Fruit fly (Drosophila melanogaster) whole organism, pupa: ENCODE results near the gene TwdlB.
A peak's percentile ranks its signal among the peaks of the same experiment; 100 is the strongest.

ENCODE experiments used
- CG12605 ChIP-seq: fragments of 200-800 bp; sonication (Bioruptor generic); IDR thresholded peaks from 2 replicates; pipeline ENCODE4 v1.3.6; 2022; ENCODE audit warnings: missing biosample characterization, missing genetic modification characterization
- CG13204 ChIP-seq: fragments of 200-800 bp; sonication (Bioruptor generic); optimal IDR thresholded peaks from 2 replicates; lab custom pipeline; 2018; ENCODE audit warnings: missing biosample characterization, mild to moderate bottlenecking, missing genetic modification characterization, moderate library complexity
- CG14655 ChIP-seq: fragments of 200-800 bp; sonication (Bioruptor generic); optimal IDR thresholded peaks from 3 replicates; lab custom pipeline; 2017; ENCODE audit warnings: mild to moderate bottlenecking, missing biosample characterization, missing genetic modification reagents, missing genetic modification characterization
- CG15710 ChIP-seq: fragments of 200-800 bp; sonication (Bioruptor generic); optimal IDR thresholded peaks from 2 replicates; lab custom pipeline; 2018; ENCODE audit warnings: missing biosample characterization, mild to moderate bottlenecking, missing genetic modification characterization, moderate library complexity
- CG17806 ChIP-seq: fragments of 200-800 bp; sonication (Bioruptor generic); optimal IDR thresholded peaks from 2 replicates; lab custom pipeline; 2018; ENCODE audit warnings: missing biosample characterization, mild to moderate bottlenecking, missing genetic modification characterization, moderate library complexity
- CG4496 ChIP-seq: fragments of 200-800 bp; sonication (Bioruptor generic); IDR thresholded peaks from 3 replicates; pipeline ENCODE4 v1.3.6; 2022; ENCODE audit warnings: missing biosample characterization, missing genetic modification characterization
- CG8159 ChIP-seq: fragments of 200-800 bp; sonication (Bioruptor generic); optimal IDR thresholded peaks from 3 replicates; lab custom pipeline; 2018; ENCODE audit warnings: missing biosample characterization, mild to moderate bottlenecking, missing genetic modification characterization, moderate library complexity
- CG9948 ChIP-seq: fragments of 200-800 bp; sonication (Bioruptor generic); optimal IDR thresholded peaks from 2 replicates; lab custom pipeline; 2018; ENCODE audit warnings: missing biosample characterization, mild to moderate bottlenecking, missing genetic modification characterization, moderate library complexity
- D1 ChIP-seq: fragments of 200-800 bp; sonication (Bioruptor generic); optimal IDR thresholded peaks from 2 replicates; lab custom pipeline; 2018; ENCODE audit warnings: missing biosample characterization, mild to moderate bottlenecking, missing genetic modification characterization, moderate library complexity
- EcR ChIP-seq: fragments of 200-800 bp; sonication (Bioruptor generic); optimal IDR thresholded peaks from 3 replicates; lab custom pipeline; 2019; ENCODE audit warnings: missing biosample characterization, missing genetic modification characterization, mild to moderate bottlenecking, moderate library complexity, missing genetic modification reagents
- Ets98B ChIP-seq: fragments of 200-800 bp; sonication (Bioruptor generic); IDR thresholded peaks from 2 replicates; pipeline ENCODE4 v1.3.6; 2022; ENCODE audit warnings: missing biosample characterization, missing genetic modification characterization
- Pif1A ChIP-seq: fragments of 200-800 bp; sonication (Bioruptor generic); optimal IDR thresholded peaks from 3 replicates; lab custom pipeline; 2016; ENCODE audit warnings: missing biosample characterization, missing genetic modification characterization
- Pif1B ChIP-seq: fragments of 200-800 bp; sonication (Bioruptor generic); optimal IDR thresholded peaks from 3 replicates; lab custom pipeline; 2016; ENCODE audit warnings: missing biosample characterization, missing genetic modification characterization
- fd96Ca ChIP-seq: fragments of 200-800 bp; sonication (Bioruptor generic); IDR thresholded peaks from 3 replicates; pipeline ENCODE4 v1.3.6; 2022; ENCODE audit warnings: missing biosample characterization, missing genetic modification characterization
- gl ChIP-seq: fragments of 200-800 bp; sonication (Bioruptor generic); optimal IDR thresholded peaks from 2 replicates; lab custom pipeline; 2018; ENCODE audit warnings: missing biosample characterization, mild to moderate bottlenecking, missing genetic modification characterization
- rn ChIP-seq: fragments of 200-800 bp; sonication (Bioruptor generic); IDR thresholded peaks from 2 replicates; pipeline ENCODE4 v1.3.6; 2022; ENCODE audit warnings: missing biosample characterization, missing genetic modification characterization

Gene TwdlB

DNA sequence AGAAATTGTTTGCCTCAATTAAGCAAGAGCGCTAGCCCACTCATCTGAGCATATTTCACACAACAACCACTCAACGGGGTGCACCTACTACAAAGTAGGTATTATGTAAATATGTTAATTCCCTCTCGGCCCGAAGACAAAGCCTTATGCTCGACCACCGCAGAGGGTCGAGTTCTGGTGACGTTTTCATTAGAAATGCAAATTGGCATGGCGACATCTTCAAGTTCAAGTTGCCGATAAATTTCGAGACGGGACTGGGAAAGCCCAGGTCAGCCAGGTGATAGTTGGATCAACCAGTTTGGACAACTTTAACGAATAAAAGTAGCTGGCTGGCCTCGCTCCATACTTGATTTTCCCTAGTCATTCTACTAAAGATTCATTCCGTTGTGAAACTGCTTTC is 7.9 kb downstream of the TwdlB start:
- TF ChIP-seq CG14655 (GFP tag; lab: Kevin White, UChicago) = no peak
- no peak for TF ChIP-seq CG12605 (GFP tag; lab: Robert Waterston, UW)
- no peak for TF ChIP-seq Pif1A (GFP tag; lab: Kevin White, UChicago)
- TF ChIP-seq CG17806 (tag; lab: Kevin White, UChicago) = no peak
- no peak for TF ChIP-seq Pif1B (GFP tag; lab: Kevin White, UChicago)
- TF ChIP-seq CG13204 (GFP tag; lab: Kevin White, UChicago) = no peak
- TF ChIP-seq, all 21 proteins: peak for 0

- TF ChIP-seq CG12605 (GFP tag; lab: Robert Waterston, UW) (peak; percentile 57; the same call in 1 of the 2 replicates), gl (tag; lab: Kevin White, UChicago) (no peak)
Observed at dm6 chr3R:26606498-26606897, 16.8 kb downstream of the TwdlB start.

DNA sequence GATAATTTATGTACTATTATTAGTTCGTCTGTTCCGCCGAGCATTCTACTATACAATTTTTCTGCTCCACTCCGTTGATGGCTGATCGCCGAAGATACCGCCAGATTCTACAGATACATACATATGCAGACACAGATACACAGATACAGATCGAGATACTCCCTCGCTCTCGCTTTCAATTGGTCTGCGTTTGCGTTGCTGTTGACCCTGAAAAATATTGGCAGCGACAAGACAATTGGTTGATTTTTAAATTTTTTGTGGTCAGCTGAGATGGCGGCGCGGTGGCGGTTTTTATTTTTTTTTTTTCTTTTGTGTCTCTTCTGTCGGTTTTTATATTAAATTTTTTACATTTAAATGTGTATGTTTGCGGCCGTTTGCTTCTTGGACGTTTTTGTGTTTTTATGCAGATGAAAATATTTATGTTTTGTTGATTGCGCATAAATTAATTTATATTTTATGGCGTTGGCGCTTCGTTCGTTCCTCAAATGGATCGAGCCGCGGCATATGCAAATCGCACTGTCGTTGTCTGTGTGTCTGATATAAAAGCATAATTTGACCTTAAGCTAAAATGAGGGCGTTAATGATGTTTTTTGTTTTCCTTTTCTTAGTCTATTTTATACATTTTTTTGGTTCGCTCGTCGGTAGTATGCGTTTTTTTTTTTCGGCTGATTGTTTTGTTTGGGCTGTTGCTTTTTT is 29.3 kb downstream of the TwdlB start:
- TF ChIP-seq CG9948 (tag; lab: Kevin White, UChicago) (no peak), rn (GFP tag; lab: Robert Waterston, UW) (no peak), CG4496 (no peak), D1 (tag; lab: Kevin White, UChicago) (no peak), CG17806 (tag; lab: Kevin White, UChicago) (no peak), CG12605 (GFP tag; lab: Robert Waterston, UW) (no peak), CG8159 (tag; lab: Kevin White, UChicago) (no peak), EcR (GFP tag; lab: Kevin White, UChicago) (no peak), CG14655 (GFP tag; lab: Kevin White, UChicago) (no peak), Ets98B (no peak), CG15710 (no peak), fd96Ca (GFP tag; lab: Robert Waterston, UW) (no peak), gl (tag; lab: Kevin White, UChicago) (no peak)

DNA sequence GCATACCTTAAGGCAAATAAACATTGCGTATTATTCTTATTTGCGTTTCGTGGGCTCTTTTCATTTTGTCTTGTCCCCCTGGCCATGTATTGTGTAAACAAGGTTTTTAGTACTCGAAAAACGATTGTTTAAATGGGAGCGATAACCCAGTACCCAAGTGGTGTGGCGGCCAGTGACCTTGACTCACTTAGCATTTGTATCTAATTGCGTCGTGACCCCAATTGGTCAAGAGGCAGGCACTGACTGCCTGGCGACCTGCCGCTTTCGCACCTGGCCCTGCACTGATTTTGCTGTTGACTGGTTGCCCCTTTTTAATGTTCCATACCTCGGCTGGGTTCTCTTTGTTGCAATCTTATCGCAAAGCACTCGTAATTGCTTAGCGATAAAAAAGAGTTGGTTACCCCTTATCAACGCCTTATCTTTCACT is 35.2 kb downstream of the TwdlB start:
- peak; percentile 27 for TF ChIP-seq EcR (GFP tag; lab: Kevin White, UChicago)
- TF ChIP-seq CG4496 = no peak
